Worm (Caenorhabditis elegans): ENCODE results near the gene C12D5.4.

DNA sequence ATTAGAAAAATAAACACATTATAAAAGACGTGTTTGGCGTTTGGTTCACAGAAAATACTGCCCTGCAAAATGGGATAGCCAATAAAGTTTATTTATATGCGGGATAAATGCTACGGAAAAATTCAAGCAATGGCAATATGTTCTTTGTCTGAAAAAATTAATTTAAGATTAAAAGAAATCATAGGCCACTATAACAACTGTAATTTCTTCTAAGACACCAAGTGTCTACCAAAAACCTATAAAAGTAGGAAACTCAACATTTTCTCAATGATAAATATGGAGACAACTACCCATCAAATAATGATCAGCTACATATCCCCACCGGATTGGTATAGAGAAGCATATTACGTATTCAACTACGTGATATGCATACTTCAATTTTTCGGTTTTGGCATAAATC, 33.0 kb downstream of the C12D5.4 start, which contains the start of gene srw-3:
- no peak for TF ChIP-seq drap-1 (GFP tag; optimal IDR thresholded peaks at IDR 0.05)
- no peak for TF ChIP-seq mep-1 (tag; optimal IDR thresholded peaks at IDR 0.05)
- no peak for TF ChIP-seq ztf-11 (tag; optimal IDR thresholded peaks at IDR 0.05)
- TF ChIP-seq snpc-4 (tag; optimal IDR thresholded peaks at IDR 0.05) = no peak
- TF ChIP-seq lsy-2 (tag; optimal IDR thresholded peaks at IDR 0.05) = no peak

All from whole organism, mixed stage, embryonic.